Worm (Caenorhabditis elegans) whole organism, L4/young adult: ENCODE data around the gene klp-6.

Experiments used
- dao-5 ChIP-seq: sonication (generic microtip); optimal IDR thresholded peaks from 2 replicates; lab custom pipeline; 2016; ENCODE audit warnings: missing genotype, missing genetic modification characterization, moderate library complexity, missing compliant biosample characterization
- him-1 ChIP-seq: sonication (generic microtip); optimal IDR thresholded peaks from 2 replicates; lab custom pipeline; 2016; ENCODE audit warnings: missing genotype, missing genetic modification reagents, missing genetic modification characterization, missing compliant biosample characterization

DNA sequence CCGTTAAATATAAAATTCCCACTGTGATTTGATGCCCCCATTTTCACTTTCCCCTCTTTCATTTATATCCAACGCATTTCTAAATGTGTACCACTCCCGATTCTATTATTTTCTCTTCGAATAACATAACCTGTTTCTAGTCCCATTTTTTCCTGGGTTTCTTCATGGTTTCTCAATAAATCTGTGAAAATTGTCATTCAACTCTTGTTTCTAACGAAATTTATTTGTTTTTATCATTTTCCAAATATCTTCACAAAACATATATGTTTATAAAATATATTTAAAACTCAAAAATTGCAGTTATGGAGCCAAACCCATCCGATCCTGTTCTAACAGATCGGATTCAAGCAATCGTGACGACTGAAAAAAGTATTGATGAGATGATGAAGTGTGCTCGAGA is 9.8 kb upstream of the klp-6 start, which contains the start of gene mdt-11:
- TF ChIP-seq dao-5 (tag; lab: Kevin White, UChicago) (no peak), him-1 (no peak)
